Fruit fly (Drosophila melanogaster) whole organism, embryonic: Measurements from ENCODE around the gene CNPYb.

ENCODE experiments used
- Atf-2 ChIP-seq: fragments of 200-800 bp; sonication (Bioruptor generic); optimal IDR thresholded peaks from 2 replicates; lab custom pipeline; 2016; ENCODE audit warnings: missing biosample characterization, missing genetic modification characterization
- C15 ChIP-seq: fragments of 200-800 bp; sonication (Bioruptor generic); IDR thresholded peaks from 3 replicates; pipeline ENCODE4 v1.3.6; 2022; ENCODE audit warnings: missing biosample characterization, missing genetic modification characterization
- CG10366 ChIP-seq: fragments of 200-800 bp; sonication (Bioruptor generic); IDR thresholded peaks from 2 replicates; pipeline ENCODE4 v1.3.6; 2022; ENCODE audit warnings: missing biosample characterization, missing genetic modification characterization
- CG10462 ChIP-seq: fragments of 200-800 bp; sonication (Bioruptor generic); optimal IDR thresholded peaks from 2 replicates; lab custom pipeline; 2016; ENCODE audit warnings: missing biosample characterization, missing genetic modification characterization
- CG11456 ChIP-seq: fragments of 200-800 bp; sonication (Bioruptor generic); IDR thresholded peaks from 3 replicates; pipeline ENCODE4 v1.3.6; 2022; ENCODE audit warnings: missing biosample characterization, missing genetic modification characterization
- CG12071 ChIP-seq: fragments of 200-800 bp; sonication (Bioruptor generic); optimal IDR thresholded peaks from 3 replicates; lab custom pipeline; 2018; ENCODE audit warnings: missing biosample characterization, mild to moderate bottlenecking, missing genetic modification characterization
- CG12659 ChIP-seq: fragments of 200-800 bp; sonication (Bioruptor generic); optimal IDR thresholded peaks from 3 replicates; lab custom pipeline; 2017; ENCODE audit warnings: mild to moderate bottlenecking, missing biosample characterization, missing genetic modification reagents, missing genetic modification characterization
- CG13296 ChIP-seq: fragments of 200-800 bp; sonication (Bioruptor generic); optimal IDR thresholded peaks from 3 replicates; lab custom pipeline; 2018; ENCODE audit warnings: missing biosample characterization, mild to moderate bottlenecking, missing genetic modification characterization
- CG13894 ChIP-seq: fragments of 200-800 bp; sonication (Bioruptor generic); optimal IDR thresholded peaks from 3 replicates; lab custom pipeline; 2018; ENCODE audit warnings: missing biosample characterization, mild to moderate bottlenecking, missing genetic modification characterization, moderate library complexity
- CG1647 ChIP-seq: fragments of 200-800 bp; sonication (Bioruptor generic); optimal IDR thresholded peaks from 3 replicates; lab custom pipeline; 2016; ENCODE audit warnings: missing biosample characterization, missing genetic modification characterization
- CG16813 ChIP-seq: fragments of 200-800 bp; sonication (Bioruptor generic); IDR thresholded peaks from 3 replicates; pipeline ENCODE4 v1.3.6; 2022; ENCODE audit warnings: missing biosample characterization, missing genetic modification characterization; ENCODE audit not compliant: partially characterized antibody
- CG17328 ChIP-seq: fragments of 200-800 bp; sonication (Bioruptor generic); IDR thresholded peaks from 2 replicates; pipeline ENCODE4 v1.3.6; 2022; ENCODE audit warnings: missing biosample characterization, missing genetic modification characterization
- CG17612 ChIP-seq: fragments of 200-800 bp; sonication (Bioruptor generic); IDR thresholded peaks from 2 replicates; pipeline ENCODE4 v1.3.6; 2022; ENCODE audit warnings: missing biosample characterization, missing genetic modification characterization
- CG2120 ChIP-seq: fragments of 200-800 bp; sonication (Bioruptor generic); optimal IDR thresholded peaks from 3 replicates; lab custom pipeline; 2016; ENCODE audit warnings: missing biosample characterization, missing genetic modification characterization
- CG30431 ChIP-seq: fragments of 200-800 bp; sonication (Bioruptor generic); optimal IDR thresholded peaks from 2 replicates; lab custom pipeline; 2017; ENCODE audit warnings: missing biosample characterization, missing genetic modification characterization
- CG3281 ChIP-seq: fragments of 200-800 bp; sonication (Bioruptor generic); optimal IDR thresholded peaks from 3 replicates; lab custom pipeline; 2017; ENCODE audit warnings: missing biosample characterization, mild to moderate bottlenecking, missing genetic modification characterization
- CG34422 ChIP-seq: fragments of 200-800 bp; sonication (Bioruptor generic); IDR thresholded peaks from 3 replicates; pipeline ENCODE4 v1.3.6; 2022; ENCODE audit warnings: missing biosample characterization, missing genetic modification characterization
- CG42726 ChIP-seq: fragments of 200-800 bp; sonication (Bioruptor generic); IDR thresholded peaks from 2 replicates; pipeline ENCODE4 v1.3.6; 2022; ENCODE audit warnings: missing biosample characterization, missing genetic modification characterization; ENCODE audit not compliant: partially characterized antibody
- CG4707 ChIP-seq: fragments of 200-800 bp; sonication (Bioruptor generic); optimal IDR thresholded peaks from 2 replicates; lab custom pipeline; 2018; ENCODE audit warnings: missing biosample characterization, mild to moderate bottlenecking, missing genetic modification characterization, moderate library complexity
- CG5180 ChIP-seq: fragments of 200-800 bp; sonication (Bioruptor generic); optimal IDR thresholded peaks from 3 replicates; lab custom pipeline; 2017; ENCODE audit warnings: missing biosample characterization, missing genetic modification characterization, mild to moderate bottlenecking, moderate library complexity, missing genetic modification reagents
- CG5245 ChIP-seq: fragments of 200-800 bp; sonication (Bioruptor generic); optimal IDR thresholded peaks from 3 replicates; lab custom pipeline; 2016; ENCODE audit warnings: missing biosample characterization, missing genetic modification characterization
- Eip74EF ChIP-seq, 2 experiments: fragments of 200-800 bp in 1 of 2; fragments of >200 bp in 1 of 2; sonication (Bioruptor generic) in 1 of 2; optimal IDR thresholded peaks; 2 replicates each; lab custom pipeline; 2017 to 2019; ENCODE audit warnings: missing biosample characterization in 2 of 2, missing genetic modification characterization in 2 of 2, mild to moderate bottlenecking in 1 of 2, moderate library complexity in 1 of 2
- Med ChIP-seq: fragments of 200-800 bp; sonication (Bioruptor generic); peaks from one replicate; lab custom pipeline; 2016; ENCODE audit warnings: missing biosample characterization, missing genetic modification characterization, mild to moderate bottlenecking, inconsistent platforms, moderate library complexity
- Poxn ChIP-seq: fragments of 200-800 bp; sonication (Bioruptor generic); IDR thresholded peaks from 2 replicates; pipeline ENCODE4 v1.3.6; 2022; ENCODE audit warnings: missing biosample characterization, missing genetic modification characterization
- Rx ChIP-seq: fragments of 200-800 bp; sonication (Bioruptor generic); IDR thresholded peaks from 2 replicates; pipeline ENCODE4 v1.3.6; 2022; ENCODE audit warnings: missing biosample characterization, missing genetic modification characterization
- Sry-β ChIP-seq: fragments of 200-800 bp; sonication (Bioruptor generic); optimal IDR thresholded peaks from 2 replicates; lab custom pipeline; 2018; ENCODE audit warnings: missing biosample characterization, mild to moderate bottlenecking, missing genetic modification characterization, moderate library complexity
- Usf ChIP-seq: fragments of 200-800 bp; sonication (Bioruptor generic); optimal IDR thresholded peaks from 2 replicates; lab custom pipeline; 2017; ENCODE audit warnings: missing genotype, missing biosample characterization, missing genetic modification characterization
- al ChIP-seq: fragments of 200-800 bp; sonication (Bioruptor generic); IDR thresholded peaks from 2 replicates; pipeline ENCODE4 v1.3.6; 2022; ENCODE audit warnings: missing biosample characterization, missing genetic modification characterization
- ap ChIP-seq: fragments of 200-800 bp; sonication (Bioruptor generic); IDR thresholded peaks from 2 replicates; pipeline ENCODE4 v1.3.6; 2022; ENCODE audit warnings: missing biosample characterization, missing genetic modification characterization
- ara ChIP-seq: fragments of 200-800 bp; sonication (Bioruptor generic); IDR thresholded peaks from 2 replicates; pipeline ENCODE4 v1.3.6; 2022; ENCODE audit warnings: missing biosample characterization, missing genetic modification characterization
- ash1 ChIP-seq: fragments of 200-800 bp; sonication (Bioruptor generic); optimal IDR thresholded peaks from 2 replicates; lab custom pipeline; 2018; ENCODE audit warnings: missing biosample characterization, mild to moderate bottlenecking, missing genetic modification characterization
- bab2 ChIP-seq: fragments of 200-800 bp; sonication (Bioruptor generic); optimal IDR thresholded peaks from 2 replicates; lab custom pipeline; 2016; ENCODE audit warnings: missing biosample characterization, missing genetic modification characterization
- chm ChIP-seq: fragments of 200-800 bp; sonication (Bioruptor generic); IDR thresholded peaks from 2 replicates; pipeline ENCODE4 v1.3.6; 2022; ENCODE audit warnings: missing biosample characterization, missing genetic modification characterization
- croc ChIP-seq: fragments of 200-800 bp; sonication (Bioruptor generic); conservative IDR thresholded peaks from 3 replicates; pipeline ENCODE4 v1.3.6; 2022; ENCODE audit warnings: missing biosample characterization, missing genetic modification characterization
- dan ChIP-seq: fragments of 200-800 bp; sonication (Bioruptor generic); IDR thresholded peaks from 2 replicates; pipeline ENCODE4 v1.3.6; 2022; ENCODE audit warnings: missing biosample characterization, missing genetic modification characterization
- dmrt99B ChIP-seq: fragments of 200-800 bp; sonication (Bioruptor generic); optimal IDR thresholded peaks from 2 replicates; lab custom pipeline; 2018; ENCODE audit warnings: missing biosample characterization, mild to moderate bottlenecking, missing genetic modification characterization, moderate library complexity
- emc ChIP-seq: fragments of 200-800 bp; sonication (Bioruptor generic); optimal IDR thresholded peaks from 2 replicates; lab custom pipeline; 2016; ENCODE audit warnings: missing biosample characterization, missing genetic modification characterization
- eve ChIP-seq, 2 experiments: fragments of >200 bp; optimal IDR thresholded peaks; 2 replicates each; lab custom pipeline; 2017; ENCODE audit warnings: missing biosample characterization in 2 of 2, missing genetic modification characterization in 2 of 2
- ewg ChIP-seq: fragments of 200-800 bp; sonication (Bioruptor generic); optimal IDR thresholded peaks from 3 replicates; lab custom pipeline; 2017; ENCODE audit warnings: mild to moderate bottlenecking, missing biosample characterization, missing genetic modification reagents, missing genetic modification characterization
- fd3F ChIP-seq: fragments of 200-800 bp; sonication (Bioruptor generic); optimal IDR thresholded peaks from 2 replicates; lab custom pipeline; 2018; ENCODE audit warnings: missing biosample characterization, mild to moderate bottlenecking, missing genetic modification characterization, moderate library complexity
- fru ChIP-seq: fragments of >200 bp; optimal IDR thresholded peaks from 2 replicates; lab custom pipeline; 2017
- h ChIP-seq: fragments of >200 bp; optimal IDR thresholded peaks from 2 replicates; lab custom pipeline; 2017
- nom ChIP-seq: fragments of 200-800 bp; sonication (Bioruptor generic); optimal IDR thresholded peaks from 2 replicates; lab custom pipeline; 2017; ENCODE audit warnings: missing biosample characterization, missing genetic modification characterization, mild to moderate bottlenecking, moderate library complexity, missing genetic modification reagents
- pho ChIP-seq: fragments of 200-800 bp; sonication (Bioruptor generic); optimal IDR thresholded peaks from 2 replicates; lab custom pipeline; 2016; ENCODE audit warnings: missing biosample characterization, missing genetic modification characterization
- psq ChIP-seq: fragments of 200-800 bp; sonication (Bioruptor generic); optimal IDR thresholded peaks from 2 replicates; lab custom pipeline; 2017; ENCODE audit warnings: missing biosample characterization, missing genetic modification characterization
- sens ChIP-seq: fragments of 200-800 bp; sonication (Bioruptor generic); peaks from one replicate; lab custom pipeline; 2016; ENCODE audit warnings: missing biosample characterization, missing genetic modification characterization
- sr ChIP-seq: fragments of 200-800 bp; sonication (Bioruptor generic); IDR thresholded peaks from 3 replicates; pipeline ENCODE4 v1.3.6; 2022; ENCODE audit warnings: missing biosample characterization, missing genetic modification characterization
- tup ChIP-seq: fragments of 200-800 bp; sonication (Bioruptor generic); optimal IDR thresholded peaks from 2 replicates; lab custom pipeline; 2016; ENCODE audit warnings: missing biosample characterization, mild to moderate bottlenecking, missing genetic modification characterization, moderate library complexity
- tx ChIP-seq: fragments of 200-800 bp; sonication (Bioruptor generic); optimal IDR thresholded peaks from 2 replicates; lab custom pipeline; 2016; ENCODE audit warnings: missing biosample characterization, missing genetic modification characterization

Gene CNPYb

DNA sequence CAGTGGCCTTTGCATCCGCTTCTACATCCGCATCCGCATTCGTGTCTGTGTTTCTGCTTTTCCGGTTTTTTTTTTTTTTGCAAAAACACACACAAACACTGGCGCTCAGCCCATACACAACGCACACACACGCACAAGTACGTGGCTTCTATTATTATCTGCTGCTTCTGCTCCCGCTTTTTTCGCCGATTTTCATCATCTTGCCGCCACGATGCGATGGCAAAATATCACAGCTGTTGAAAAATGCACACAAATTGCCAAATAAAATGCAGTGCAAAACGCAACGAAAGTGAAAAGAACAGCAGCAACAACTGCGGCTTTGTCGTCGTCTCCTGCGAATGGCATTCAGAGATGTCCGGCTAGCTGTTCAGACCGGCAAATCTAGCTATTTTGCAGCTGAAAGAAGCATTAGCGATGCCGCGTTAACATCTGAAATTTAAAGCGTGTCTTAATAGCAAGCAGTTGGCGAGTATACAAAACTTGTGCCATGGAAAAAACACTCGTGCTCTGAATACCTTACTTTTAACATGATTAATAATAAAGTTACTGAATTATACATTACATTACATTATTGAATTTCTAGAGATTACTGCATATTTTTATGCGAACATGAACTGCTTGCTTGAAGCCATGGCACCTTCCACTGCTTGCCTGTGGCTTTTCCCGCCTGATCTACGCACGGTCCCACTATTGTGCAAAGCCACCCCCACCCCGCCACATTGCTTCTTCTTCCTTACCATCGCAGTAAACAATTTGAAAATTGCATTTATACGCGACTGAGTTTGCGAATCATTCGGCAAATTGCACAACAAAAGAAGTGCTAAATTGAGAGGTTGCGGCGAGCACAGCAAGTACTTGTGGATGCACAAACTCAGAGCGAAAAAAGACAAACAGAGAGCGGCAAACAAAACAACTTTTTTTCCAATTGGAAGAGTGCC lies 33.3 kb downstream of the CNPYb start, which contains the start of the genes Ugt316A1 and Sfxn2 (continued):
- TF ChIP-seq sr (GFP tag; lab: Robert Waterston, UW), result no peak
- TF ChIP-seq CG2120 (GFP tag; lab: Kevin White, UChicago), result peak; percentile 76
- TF ChIP-seq CG42726 (GFP tag; lab: Robert Waterston, UW), result peak; percentile 53; the same call in 1 of the 2 replicates
- TF ChIP-seq C15, result no peak
- peak; percentile 87 for TF ChIP-seq Med (GFP tag; lab: Kevin White, UChicago)
- peak; percentile 88 for TF ChIP-seq sens (GFP tag; lab: Kevin White, UChicago)
- TF ChIP-seq CG17612 (GFP tag; lab: Robert Waterston, UW), result no peak
- no peak for TF ChIP-seq dmrt99B (tag; lab: Kevin White, UChicago)
- no peak for TF ChIP-seq psq (GFP tag; lab: Kevin White, UChicago)
- no peak for TF ChIP-seq fru
- TF ChIP-seq chm, result peak; percentile 34; the same call in 1 of the 2 replicates
- peak; percentile 64 to 75 for TF ChIP-seq Eip74EF (GFP tag; optimal IDR thresholded peaks at IDR 0.05; lab: Kevin White, UChicago)
- TF ChIP-seq croc (GFP tag; lab: Robert Waterston, UW), result no peak
- TF ChIP-seq CG1647, result peak; percentile 21
- TF ChIP-seq ash1 (GFP tag; lab: Kevin White, UChicago), result no peak
- TF ChIP-seq ap (GFP tag; lab: Robert Waterston, UW), result no peak
- TF ChIP-seq tx (GFP tag; lab: Kevin White, UChicago), result no peak
- TF ChIP-seq Rx (GFP tag; lab: Robert Waterston, UW), result peak; percentile 13; the same call in 1 of the 2 replicates
- peak; percentile 19 for TF ChIP-seq bab2
- 0 out of 3 replicates have a peak, but pooled peaks have one; percentile 59 for TF ChIP-seq CG11456 (GFP tag; lab: Robert Waterston, UW)
- no peak for TF ChIP-seq eve (GFP tag; optimal IDR thresholded peaks at IDR 0.05; lab: Kevin White, UChicago)
- no peak for TF ChIP-seq Poxn (GFP tag; lab: Robert Waterston, UW)
- TF ChIP-seq fd3F, result peak; percentile 10
- no peak for TF ChIP-seq h
- no peak for TF ChIP-seq CG12071 (GFP tag; lab: Kevin White, UChicago)
- TF ChIP-seq dan, result no peak
- TF ChIP-seq CG5245 (GFP tag; lab: Kevin White, UChicago), result peak; percentile 16
- no peak for TF ChIP-seq CG13296 (GFP tag; lab: Kevin White, UChicago)
- TF ChIP-seq tup (GFP tag; lab: Kevin White, UChicago), result peak; percentile 38
- TF ChIP-seq CG34422 (GFP tag; lab: Robert Waterston, UW), result peak; percentile 47
- TF ChIP-seq CG16813 (GFP tag; lab: Robert Waterston, UW), result peak; percentile 7; the same call in 1 of the 3 replicates
- no peak for TF ChIP-seq ara
- TF ChIP-seq CG10366 (GFP tag; lab: Robert Waterston, UW), result peak; percentile 18; the same call in 1 of the 2 replicates
- TF ChIP-seq al (GFP tag; lab: Robert Waterston, UW), result no peak
- no peak for TF ChIP-seq CG4707
- TF ChIP-seq pho (GFP tag; lab: Kevin White, UChicago), result peak; percentile 71
- TF ChIP-seq CG10462 (GFP tag; lab: Kevin White, UChicago), result no peak
- no peak for TF ChIP-seq CG3281
- peak; percentile 41; the same call in 1 of the 2 replicates for TF ChIP-seq CG17328 (GFP tag; lab: Robert Waterston, UW)
- TF ChIP-seq CG5180 (GFP tag; lab: Kevin White, UChicago), result no peak
- TF ChIP-seq nom (GFP tag; lab: Kevin White, UChicago), result peak; percentile 72
- peak; percentile 100 for TF ChIP-seq Sry-β (GFP tag; lab: Kevin White, UChicago)
- peak; percentile 25 for TF ChIP-seq CG30431
- peak; percentile 46 for TF ChIP-seq ewg (GFP tag; lab: Kevin White, UChicago)
- TF ChIP-seq CG12659 (GFP tag; lab: Kevin White, UChicago), result peak; percentile 66
- no peak for TF ChIP-seq Usf
- no peak for TF ChIP-seq emc (GFP tag; lab: Kevin White, UChicago)
- no peak for TF ChIP-seq Atf-2 (GFP tag; lab: Kevin White, UChicago)
- TF ChIP-seq CG13894 (tag; lab: Kevin White, UChicago), result peak; percentile 47
